Worm (Caenorhabditis elegans) whole organism, mixed stage, embryonic: Measurements from ENCODE around the gene T18D3.5.

Source experiments
- ceh-39 ChIP-seq: fragments of 150-350 bp; optimal IDR thresholded peaks from 2 replicates; lab custom pipeline; 2014; ENCODE audit warnings: missing biosample characterization, missing genetic modification characterization
- elt-1 ChIP-seq: sonication (generic microtip); optimal IDR thresholded peaks from 2 replicates; lab custom pipeline; 2017; ENCODE audit warnings: missing genetic modification characterization, mild to moderate bottlenecking, missing compliant biosample characterization, antibody characterized with exemption, moderate library complexity, borderline replicate concordance; ENCODE audit not compliant: insufficient read depth
- ham-2 ChIP-seq: fragments of 200-800 bp; sonication (Bioruptor generic); optimal IDR thresholded peaks from 2 replicates; lab custom pipeline; 2018; ENCODE audit warnings: mild to moderate bottlenecking, missing genetic modification characterization, missing compliant biosample characterization
- mep-1 ChIP-seq: fragments of 150-350 bp; optimal IDR thresholded peaks from 2 replicates; lab custom pipeline; 2017; ENCODE audit warnings: missing biosample characterization, missing genetic modification reagents, missing genetic modification characterization, inconsistent platforms
- nhr-12 ChIP-seq: fragments of 150-350 bp; optimal IDR thresholded peaks from 2 replicates; lab custom pipeline; 2014; ENCODE audit warnings: missing biosample characterization, missing genetic modification characterization
- nhr-28 ChIP-seq: fragments of 150-350 bp; optimal IDR thresholded peaks from 2 replicates; lab custom pipeline; 2014; ENCODE audit warnings: missing biosample characterization, missing genetic modification characterization
- pha-4 ChIP-seq: fragments of 150-350 bp; optimal IDR thresholded peaks from 2 replicates; lab custom pipeline; 2018; ENCODE audit warnings: missing biosample characterization, missing genetic modification reagents, missing genetic modification characterization
- snpc-4 ChIP-seq: fragments of 150-350 bp; optimal IDR thresholded peaks from 2 replicates; lab custom pipeline; 2014; ENCODE audit warnings: missing biosample characterization, missing genetic modification characterization
- tbx-8 ChIP-seq: fragments of 200-800 bp; sonication (Bioruptor generic); optimal IDR thresholded peaks from 2 replicates; lab custom pipeline; 2018; ENCODE audit warnings: mild to moderate bottlenecking, missing genetic modification characterization, moderate library complexity, missing compliant biosample characterization
- unc-39 ChIP-seq: fragments of 150-350 bp; optimal IDR thresholded peaks from 2 replicates; lab custom pipeline; 2014; ENCODE audit warnings: missing biosample characterization, missing genetic modification characterization
- unc-62 ChIP-seq: fragments of 150-350 bp; optimal IDR thresholded peaks from 2 replicates; lab custom pipeline; 2014; ENCODE audit warnings: missing biosample characterization, missing genetic modification reagents, missing genetic modification characterization

DNA sequence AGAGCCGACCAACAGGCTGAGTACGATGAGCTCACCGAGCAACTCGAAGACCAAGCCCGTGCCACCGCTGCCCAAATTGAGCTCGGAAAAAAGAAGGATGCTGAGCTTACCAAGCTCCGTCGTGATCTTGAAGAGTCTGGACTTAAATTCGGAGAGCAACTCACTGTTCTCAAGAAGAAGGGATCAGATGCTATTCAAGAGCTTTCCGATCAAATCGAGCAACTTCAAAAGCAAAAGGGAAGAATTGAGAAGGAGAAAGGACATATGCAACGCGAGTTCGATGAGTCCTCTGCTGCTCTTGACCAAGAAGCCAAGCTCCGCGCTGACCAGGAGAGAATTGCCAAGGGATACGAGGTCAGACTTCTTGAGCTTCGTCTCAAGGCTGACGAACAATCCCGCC, 8.6 kb downstream of the T18D3.5 start:
- TF ChIP-seq pha-4 (no peak), unc-62 (GFP tag; lab: Kevin White, UChicago) (no peak), nhr-12 (no peak), snpc-4 (tag; lab: Kevin White, UChicago) (no peak), unc-39 (no peak), ham-2 (no peak), nhr-28 (tag; lab: Kevin White, UChicago) (no peak), tbx-8 (GFP tag; lab: Kevin White, UChicago) (no peak), mep-1 (tag; lab: Kevin White, UChicago) (no peak), elt-1 (tag; lab: Kevin White, UChicago) (no peak), ceh-39 (tag; lab: Kevin White, UChicago) (no peak)
